Fruit fly (Drosophila melanogaster) ovary, adult (tissue): Measurements from ENCODE around the gene PIG-U.

ENCODE experiments used
- CG17801 ChIP-seq: fragments of 200-800 bp; optimal IDR thresholded peaks from 2 replicates; lab custom pipeline; 2019; ENCODE audit warnings: missing biosample characterization, mild to moderate bottlenecking, missing genetic modification characterization, moderate library complexity; ENCODE audit not compliant: partially characterized antibody

Gene PIG-U

dm6 chr2L:8496269-8496668 lies 18.6 kb upstream of the PIG-U start, which contains the start of gene Bace:
Gene Bace (minus strand): TSS chr2L:8496307.
- no peak for TF ChIP-seq CG17801 (GFP tag; lab: Kevin White, UChicago)

dm6 chr2L:8506729-8507128 lies 8.2 kb upstream of the PIG-U start, which contains the start of gene Dh31:
Gene Dh31 (minus strand): TSS chr2L:8506845.
- TF ChIP-seq CG17801 (GFP tag; lab: Kevin White, UChicago) = no peak

DNA sequence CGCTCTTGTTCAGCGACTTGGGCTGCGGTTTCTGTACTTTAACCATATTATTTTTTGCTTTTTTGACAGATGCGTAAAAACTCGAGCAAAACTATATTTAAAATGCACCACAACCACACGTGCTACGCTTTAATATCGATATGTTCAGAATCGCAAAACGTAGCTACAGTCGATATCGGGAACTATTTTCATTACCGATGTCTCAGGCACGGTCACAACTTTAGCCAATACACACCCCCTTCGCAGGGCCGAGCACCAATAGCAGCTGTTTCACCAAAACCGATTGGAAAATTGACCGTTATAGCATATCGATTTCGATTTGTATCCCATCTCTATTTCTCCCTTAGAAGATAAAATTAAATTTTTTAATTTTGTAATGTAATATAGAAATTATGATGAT lies 3.2 kb upstream of the PIG-U start, which contains the start of gene CG13096:
CG13096 (minus strand) TSS at position 144 of the 400 bp plus-strand sequence.
- no peak for TF ChIP-seq CG17801 (GFP tag; lab: Kevin White, UChicago)

DNA sequence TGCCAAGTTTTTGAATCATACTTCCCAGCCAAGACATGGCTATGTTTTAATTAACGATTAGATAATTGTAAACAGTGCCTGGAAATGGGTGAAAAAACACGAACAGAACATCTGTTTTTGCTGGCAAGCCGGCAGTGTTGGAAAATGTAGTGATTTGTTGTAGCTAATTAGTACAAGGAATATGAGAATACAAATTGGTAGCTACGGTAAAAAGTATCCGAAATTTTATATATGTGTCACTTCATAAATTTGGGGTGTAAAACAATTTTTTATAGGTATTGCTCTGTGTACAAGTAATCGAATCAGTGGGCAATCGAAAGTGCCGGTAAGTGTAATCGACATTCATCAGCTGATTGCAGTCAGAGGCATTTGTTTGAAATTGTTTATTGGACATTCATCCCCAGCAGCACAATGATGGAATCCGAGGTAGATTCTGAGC lies 2.4 kb downstream of the PIG-U start, which contains the start of the genes mRpL51 and Uba4:
mRpL51 (minus strand) TSS at position 125 of the 439 bp plus-strand sequence.
Uba4 (plus strand) TSS at position 156 of the 439 bp plus-strand sequence.
- TF ChIP-seq CG17801 (GFP tag; lab: Kevin White, UChicago) = peak; percentile 53

DNA sequence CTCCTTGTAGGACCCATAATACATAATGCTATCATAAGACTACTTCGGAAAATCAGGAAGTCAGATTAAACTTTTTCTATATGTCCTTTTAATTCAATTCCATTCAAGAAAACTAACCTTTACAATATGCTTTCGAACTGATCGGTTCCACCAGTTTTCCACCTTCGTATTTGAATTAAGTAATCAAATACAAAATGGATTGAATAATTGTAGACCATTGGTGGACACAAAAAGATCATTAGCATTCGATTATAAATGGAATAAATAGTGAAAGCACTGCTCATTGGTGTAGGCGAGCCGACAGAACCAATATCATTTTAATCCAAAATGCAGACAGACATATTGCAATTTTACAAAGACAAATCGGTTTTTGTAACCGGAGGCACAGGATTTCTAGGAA lies 4.5 kb downstream of the PIG-U start, which contains the start of gene Sgp:
Sgp (plus strand) TSS at position 301 of the 400 bp plus-strand sequence.
- TF ChIP-seq CG17801 (GFP tag; lab: Kevin White, UChicago) = no peak

DNA sequence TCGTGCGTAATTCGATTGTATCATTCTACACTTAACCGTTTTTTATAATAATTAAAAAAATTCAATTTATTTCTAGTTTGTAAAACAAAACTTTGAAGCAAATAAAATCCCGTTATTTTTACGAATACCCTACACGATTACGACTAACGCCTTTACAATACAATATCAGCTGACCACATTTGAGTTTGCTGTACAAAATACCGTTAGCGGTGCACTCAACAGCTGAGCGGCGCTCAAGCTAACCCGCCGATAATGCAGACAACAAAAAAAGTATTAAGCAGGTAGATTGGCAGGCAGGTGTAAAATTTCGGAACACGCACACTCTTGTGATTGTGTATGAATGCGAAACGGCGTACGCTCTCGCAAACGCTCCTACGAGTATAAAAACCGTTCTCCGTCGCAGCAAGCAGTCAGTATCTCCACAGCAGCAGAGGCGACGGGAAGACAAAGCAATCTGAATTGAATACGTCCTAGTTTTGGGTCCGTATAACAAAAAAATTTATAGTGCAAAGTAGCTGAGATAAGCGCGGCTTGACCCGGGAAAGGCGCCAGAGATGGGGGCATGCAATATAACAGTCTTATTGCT lies 6.9 kb downstream of the PIG-U start, which contains the start of gene Acer:
Acer (plus strand) TSS at position 210 of the 586 bp plus-strand sequence.
- peak; percentile 46 for TF ChIP-seq CG17801 (GFP tag; lab: Kevin White, UChicago)

dm6 chr2L:8522781-8523180 lies 7.9 kb downstream of the PIG-U start:
- no peak for TF ChIP-seq CG17801 (GFP tag; lab: Kevin White, UChicago)

DNA sequence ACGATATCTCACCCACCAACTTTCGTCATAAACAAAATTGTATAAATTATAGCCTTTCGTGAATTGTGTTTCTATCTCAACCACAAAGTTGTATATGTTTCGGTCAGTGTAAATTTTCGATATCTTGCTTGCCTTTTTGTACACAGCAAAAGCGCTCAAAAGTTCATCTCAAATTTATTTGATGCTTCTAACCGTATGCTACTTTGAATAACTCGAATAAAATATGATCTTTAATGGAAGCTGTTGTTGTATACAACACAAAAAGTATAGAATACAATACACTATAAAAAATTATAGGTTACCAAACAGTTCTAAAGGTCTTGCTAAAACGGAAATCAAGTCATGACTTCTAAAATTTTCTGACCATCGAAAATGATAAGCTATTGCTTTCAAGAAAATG lies 10.1 kb downstream of the PIG-U start:
- TF ChIP-seq CG17801 (GFP tag; lab: Kevin White, UChicago) = no peak

dm6 chr2L:8528318-8528717 lies 13.4 kb downstream of the PIG-U start, which contains the start of the genes lmgA and lmgB:
Gene lmgA (minus strand): TSS chr2L:8528618.
Gene lmgB (minus strand): TSS chr2L:8528618.
- peak; percentile 55 for TF ChIP-seq CG17801 (GFP tag; lab: Kevin White, UChicago)

- no peak for TF ChIP-seq CG17801 (GFP tag; lab: Kevin White, UChicago)
Measured at dm6 chr2L:8528951-8529430, 14.1 kb downstream of the PIG-U start, which contains the start of gene CG17834. Gene CG17834 (plus strand): TSS chr2L:8529141.

dm6 chr2L:8530189-8530588 lies 15.3 kb downstream of the PIG-U start:
- no peak for TF ChIP-seq CG17801 (GFP tag; lab: Kevin White, UChicago)

- no peak for TF ChIP-seq CG17801 (GFP tag; lab: Kevin White, UChicago)
Measured at dm6 chr2L:8532790-8533189, 17.9 kb downstream of the PIG-U start.

DNA sequence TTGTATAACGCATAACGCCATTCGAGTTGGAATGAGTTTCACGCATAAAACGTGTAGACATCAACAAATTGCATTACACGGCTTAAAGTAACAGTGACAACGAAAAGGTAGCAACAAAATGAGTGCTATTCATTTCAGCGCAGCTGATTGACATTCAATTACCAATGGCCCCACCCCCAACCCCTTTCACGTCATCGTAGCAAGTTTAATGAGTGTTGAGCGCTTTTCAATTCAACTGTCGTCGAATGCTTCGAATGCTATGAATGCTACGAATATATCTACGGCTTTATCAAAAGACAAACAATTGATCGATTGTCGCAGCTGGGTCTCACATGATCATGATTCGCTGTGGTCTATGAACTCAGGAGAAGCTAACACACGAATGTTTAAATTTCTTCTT lies 18.7 kb downstream of the PIG-U start:
- no peak for TF ChIP-seq CG17801 (GFP tag; lab: Kevin White, UChicago)

DNA sequence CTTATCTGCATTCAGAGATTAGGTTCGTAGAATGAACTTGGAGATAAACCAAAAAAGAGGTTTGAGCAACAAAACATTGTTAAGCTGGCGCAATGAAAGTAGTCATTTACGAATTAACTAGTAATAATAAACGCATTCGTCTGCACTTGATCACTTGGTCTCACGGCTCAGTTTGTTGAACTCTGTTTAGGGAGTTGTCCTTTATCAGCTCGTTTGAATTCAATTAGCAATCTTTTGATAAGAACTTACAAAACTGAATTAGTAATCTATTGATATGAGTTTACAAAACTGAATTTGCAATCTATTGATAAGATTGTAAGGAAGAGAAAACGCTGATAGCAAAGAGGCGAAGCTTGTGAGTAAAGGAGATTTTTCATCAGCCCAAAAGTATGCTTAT lies 19.2 kb downstream of the PIG-U start:
- no peak for TF ChIP-seq CG17801 (GFP tag; lab: Kevin White, UChicago)

- peak; percentile 96 for TF ChIP-seq CG17801 (GFP tag; lab: Kevin White, UChicago)
Measured at dm6 chr2L:8534515-8535295, 19.8 kb downstream of the PIG-U start.
